Worm (Caenorhabditis elegans) whole organism, young adult: ENCODE data around the gene T06D8.9.

Experiments used
- B0019.2 ChIP-seq: fragments of 200-800 bp; sonication (Bioruptor generic); conservative IDR thresholded peaks from 2 replicates; pipeline ENCODE4 v1.3.6; 2022; ENCODE audit warnings: missing genetic modification reagents, missing genetic modification characterization, missing compliant biosample characterization
- B0035.1 ChIP-seq: sonication (generic microtip); optimal IDR thresholded peaks from 2 replicates; lab custom pipeline; 2016; ENCODE audit warnings: missing genetic modification characterization, mild to moderate bottlenecking, missing compliant biosample characterization, missing genotype, missing genetic modification reagents
- B0261.1 ChIP-seq: sonication (generic microtip); optimal IDR thresholded peaks from 2 replicates; lab custom pipeline; 2016; ENCODE audit warnings: mild to moderate bottlenecking, missing genetic modification characterization, moderate library complexity, missing compliant biosample characterization
- F33H1.4 ChIP-seq: fragments of 200-800 bp; sonication (Bioruptor generic); IDR thresholded peaks from 2 replicates; pipeline ENCODE4 v1.3.6; 2022; ENCODE audit warnings: missing genetic modification reagents, missing genetic modification characterization, missing compliant biosample characterization
- F57A8.1 ChIP-seq: fragments of 200-800 bp; sonication (Bioruptor generic); optimal IDR thresholded peaks from 2 replicates; lab custom pipeline; 2018; ENCODE audit warnings: mild to moderate bottlenecking, missing genetic modification characterization, moderate library complexity, missing compliant biosample characterization
- K12H6.12 ChIP-seq: fragments of 200-800 bp; sonication (Bioruptor generic); optimal IDR thresholded peaks from 2 replicates; lab custom pipeline; 2018; ENCODE audit warnings: mild to moderate bottlenecking, missing genetic modification characterization, missing compliant biosample characterization
- Y67H2A.10 ChIP-seq: fragments of 200-800 bp; sonication (Bioruptor generic); conservative IDR thresholded peaks from 2 replicates; pipeline ENCODE4 v1.3.6; 2022; ENCODE audit warnings: missing genetic modification reagents, missing genetic modification characterization, missing compliant biosample characterization
- ZK185.1 ChIP-seq: sonication (generic microtip); optimal IDR thresholded peaks from 2 replicates; lab custom pipeline; 2016; ENCODE audit warnings: mild to moderate bottlenecking, missing genetic modification characterization, missing compliant biosample characterization; ENCODE audit not compliant: poor library complexity, severe bottlenecking
- attf-3 ChIP-seq: fragments of 200-800 bp; sonication (Bioruptor generic); conservative IDR thresholded peaks from 2 replicates; pipeline ENCODE4 v1.3.6; 2022; ENCODE audit warnings: missing genetic modification reagents, missing genetic modification characterization, missing compliant biosample characterization
- attf-5 ChIP-seq: fragments of 200-800 bp; sonication (Bioruptor generic); optimal IDR thresholded peaks from 2 replicates; lab custom pipeline; 2018; ENCODE audit warnings: mild to moderate bottlenecking, missing genetic modification characterization, missing compliant biosample characterization
- bed-1 ChIP-seq: fragments of 200-800 bp; sonication (Bioruptor generic); IDR thresholded peaks from 2 replicates; pipeline ENCODE4 v1.3.6; 2022; ENCODE audit warnings: missing genetic modification reagents, missing genetic modification characterization, missing compliant biosample characterization
- bed-2 ChIP-seq: fragments of 200-800 bp; sonication (Bioruptor generic); IDR thresholded peaks from 2 replicates; pipeline ENCODE4 v1.3.6; 2022; ENCODE audit warnings: missing genetic modification reagents, missing genetic modification characterization, missing compliant biosample characterization
- ceh-27 ChIP-seq: fragments of 200-800 bp; sonication (Bioruptor generic); optimal IDR thresholded peaks from 2 replicates; lab custom pipeline; 2018; ENCODE audit warnings: mild to moderate bottlenecking, missing genetic modification characterization, moderate library complexity, missing compliant biosample characterization
- ceh-40 ChIP-seq: fragments of 200-800 bp; sonication (Bioruptor generic); IDR thresholded peaks from 2 replicates; pipeline ENCODE4 v1.3.6; 2022; ENCODE audit warnings: missing genetic modification characterization, missing compliant biosample characterization
- chd-7 ChIP-seq: sonication (generic microtip); optimal IDR thresholded peaks from 2 replicates; lab custom pipeline; 2016; ENCODE audit warnings: mild to moderate bottlenecking, missing genetic modification characterization, moderate library complexity, missing compliant biosample characterization
- dpl-1 ChIP-seq: fragments of 150-350 bp; optimal IDR thresholded peaks from 2 replicates; lab custom pipeline; 2014; ENCODE audit warnings: missing biosample characterization, missing genetic modification reagents, missing genetic modification characterization
- efl-1 ChIP-seq: fragments of 150-350 bp; optimal IDR thresholded peaks from 2 replicates; lab custom pipeline; 2014; ENCODE audit warnings: missing biosample characterization, missing genetic modification reagents, missing genetic modification characterization
- ets-4 ChIP-seq: fragments of 200-800 bp; sonication (Bioruptor generic); optimal IDR thresholded peaks from 2 replicates; lab custom pipeline; 2018; ENCODE audit warnings: mild to moderate bottlenecking, missing genetic modification characterization, missing compliant biosample characterization
- gei-17 ChIP-seq: fragments of 200-800 bp; sonication (Bioruptor generic); optimal IDR thresholded peaks from 2 replicates; lab custom pipeline; 2018; ENCODE audit warnings: mild to moderate bottlenecking, missing genetic modification characterization, missing compliant biosample characterization
- him-1 ChIP-seq: sonication (generic microtip); optimal IDR thresholded peaks from 2 replicates; lab custom pipeline; 2016; ENCODE audit warnings: missing genotype, missing genetic modification reagents, missing genetic modification characterization, missing compliant biosample characterization
- hmg-20 ChIP-seq: fragments of 200-800 bp; sonication (Bioruptor generic); IDR thresholded peaks from 2 replicates; pipeline ENCODE4 v1.3.6; 2022; ENCODE audit warnings: missing genetic modification reagents, missing genetic modification characterization, missing compliant biosample characterization
- lin-26 ChIP-seq: fragments of 200-800 bp; sonication (Bioruptor generic); IDR thresholded peaks from 2 replicates; pipeline ENCODE4 v1.3.6; 2022; ENCODE audit warnings: missing genetic modification reagents, missing genetic modification characterization, missing compliant biosample characterization
- lin-54 ChIP-seq: fragments of 200-800 bp; sonication (Bioruptor generic); optimal IDR thresholded peaks from 2 replicates; lab custom pipeline; 2018; ENCODE audit warnings: mild to moderate bottlenecking, missing genetic modification characterization, missing compliant biosample characterization
- lsy-27 ChIP-seq: sonication (generic microtip); optimal IDR thresholded peaks from 2 replicates; lab custom pipeline; 2017; ENCODE audit warnings: missing genetic modification characterization, mild to moderate bottlenecking, missing compliant biosample characterization, antibody characterized with exemption, missing genotype, borderline replicate concordance; ENCODE audit not compliant: insufficient read depth
- madf-6 ChIP-seq: fragments of 200-800 bp; sonication (Bioruptor generic); IDR thresholded peaks from 2 replicates; pipeline ENCODE4 v1.3.6; 2022; ENCODE audit warnings: missing genetic modification reagents, missing genetic modification characterization, missing compliant biosample characterization
- nfyb-1 ChIP-seq: fragments of 200-800 bp; sonication (Bioruptor generic); IDR thresholded peaks from 2 replicates; pipeline ENCODE4 v1.3.6; 2022; ENCODE audit warnings: missing genetic modification reagents, missing genetic modification characterization, missing compliant biosample characterization
- sea-2 ChIP-seq: fragments of 200-800 bp; sonication (Bioruptor generic); IDR thresholded peaks from 2 replicates; pipeline ENCODE4 v1.3.6; 2022; ENCODE audit warnings: missing genetic modification characterization, missing compliant biosample characterization
- snpc-1.3 ChIP-seq: sonication (generic microtip); optimal IDR thresholded peaks from 2 replicates; lab custom pipeline; 2017; ENCODE audit warnings: missing genetic modification characterization, mild to moderate bottlenecking, missing compliant biosample characterization, antibody characterized with exemption, moderate library complexity, missing genotype, missing genetic modification reagents; ENCODE audit not compliant: insufficient read depth
- snpc-4 ChIP-seq, 5 experiments: fragments of 150-350 bp in 1 of 5; sonication (generic microtip) in 4 of 5; optimal IDR thresholded peaks; 2 replicates each; lab custom pipeline; 2014 to 2018; ENCODE audit warnings: missing genetic modification characterization in 5 of 5, missing biosample characterization in 3 of 5, antibody characterized with exemption in 2 of 5, mild to moderate bottlenecking in 2 of 5, missing compliant biosample characterization in 2 of 5, missing genotype in 2 of 5, moderate library complexity in 2 of 5, missing genetic modification reagents in 1 of 5
- sptf-2 ChIP-seq: fragments of 200-800 bp; sonication (Bioruptor generic); optimal IDR thresholded peaks from 2 replicates; lab custom pipeline; 2018; ENCODE audit warnings: mild to moderate bottlenecking, missing genetic modification characterization, missing compliant biosample characterization
- tlf-1 ChIP-seq: fragments of 200-800 bp; sonication (Bioruptor generic); optimal IDR thresholded peaks from 2 replicates; lab custom pipeline; 2018; ENCODE audit warnings: mild to moderate bottlenecking, missing genetic modification characterization, missing compliant biosample characterization
- unc-130 ChIP-seq: sonication (generic microtip); optimal IDR thresholded peaks from 2 replicates; lab custom pipeline; 2016; ENCODE audit warnings: missing genetic modification reagents, missing genetic modification characterization, missing compliant biosample characterization
- xnd-1 ChIP-seq: sonication (generic microtip); optimal IDR thresholded peaks from 2 replicates; lab custom pipeline; 2016; ENCODE audit warnings: missing genotype, missing genetic modification reagents, missing genetic modification characterization, missing compliant biosample characterization
- zim-3 ChIP-seq: sonication (generic microtip); optimal IDR thresholded peaks from 2 replicates; lab custom pipeline; 2017; ENCODE audit warnings: mild to moderate bottlenecking, missing genetic modification characterization, moderate library complexity, missing compliant biosample characterization
- ztf-26 ChIP-seq: sonication (generic microtip); optimal IDR thresholded peaks from 2 replicates; lab custom pipeline; 2017; ENCODE audit warnings: missing genetic modification characterization, missing compliant biosample characterization
- ztf-6 ChIP-seq: fragments of 200-800 bp; sonication (Bioruptor generic); IDR thresholded peaks from 2 replicates; pipeline ENCODE4 v1.3.6; 2022; ENCODE audit warnings: missing genetic modification reagents, missing genetic modification characterization, missing compliant biosample characterization

T06D8.9 gene

DNA sequence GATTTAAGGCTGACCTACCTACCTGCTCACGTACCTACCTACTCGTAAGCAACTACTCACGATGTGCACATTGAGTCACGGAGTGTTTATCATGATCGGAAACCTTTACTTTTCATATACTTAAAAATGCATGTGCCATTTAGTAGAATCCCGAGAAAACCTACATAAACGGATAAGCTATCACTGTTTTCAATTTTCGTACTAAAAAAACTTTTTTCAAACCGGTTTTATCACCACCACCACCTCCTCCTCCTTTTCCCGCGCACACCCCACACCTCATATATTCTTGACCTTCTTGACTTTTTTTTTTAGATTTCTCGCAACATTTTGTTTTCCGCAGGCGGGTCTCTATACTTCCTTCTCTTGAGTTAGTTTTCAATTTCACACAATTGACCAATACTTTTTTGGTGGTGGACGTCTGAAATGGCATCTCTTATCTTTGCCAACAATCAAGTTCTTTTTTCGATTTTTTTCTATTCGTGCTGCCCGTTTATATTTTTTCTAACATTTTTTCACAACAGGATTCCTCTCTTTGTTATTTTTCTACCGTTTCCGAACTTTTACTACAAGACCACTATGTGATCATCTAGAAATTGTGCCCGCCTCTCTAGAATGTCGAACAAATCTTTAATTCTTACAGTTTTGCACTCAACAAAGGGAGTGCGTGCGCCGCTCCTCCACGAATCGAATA, 36.7 kb upstream of the T06D8.9 start, which contains the start of gene srap-1:
Gene srap-1 (plus strand): TSS at position 641 of the 691 bp plus-strand sequence.
- TF ChIP-seq F33H1.4 (GFP tag; lab: Robert Waterston, UW), result no peak
- TF ChIP-seq efl-1 (GFP tag; lab: Kevin White, UChicago), result no peak
- TF ChIP-seq ztf-6, result no peak
- TF ChIP-seq K12H6.12 (tag; lab: Kevin White, UChicago), result no peak
- no peak for TF ChIP-seq attf-5
- TF ChIP-seq tlf-1 (GFP tag; lab: Kevin White, UChicago), result no peak
- no peak for TF ChIP-seq ceh-40 (GFP tag; lab: Robert Waterston, UW)
- no peak for TF ChIP-seq chd-7
- no peak for TF ChIP-seq B0019.2
- TF ChIP-seq hmg-20 (GFP tag; lab: Robert Waterston, UW), result no peak
- no peak for TF ChIP-seq sea-2 (GFP tag; lab: Robert Waterston, UW)
- no peak for TF ChIP-seq F57A8.1 (GFP tag; lab: Kevin White, UChicago)
- TF ChIP-seq lsy-27 (tag; lab: Kevin White, UChicago), result no peak
- TF ChIP-seq ZK185.1 (tag; lab: Kevin White, UChicago), result no peak
- TF ChIP-seq ceh-27 (GFP tag; lab: Kevin White, UChicago), result no peak
- TF ChIP-seq madf-6 (GFP tag; lab: Robert Waterston, UW), result no peak
- no peak for TF ChIP-seq dpl-1 (GFP tag; lab: Kevin White, UChicago)

DNA sequence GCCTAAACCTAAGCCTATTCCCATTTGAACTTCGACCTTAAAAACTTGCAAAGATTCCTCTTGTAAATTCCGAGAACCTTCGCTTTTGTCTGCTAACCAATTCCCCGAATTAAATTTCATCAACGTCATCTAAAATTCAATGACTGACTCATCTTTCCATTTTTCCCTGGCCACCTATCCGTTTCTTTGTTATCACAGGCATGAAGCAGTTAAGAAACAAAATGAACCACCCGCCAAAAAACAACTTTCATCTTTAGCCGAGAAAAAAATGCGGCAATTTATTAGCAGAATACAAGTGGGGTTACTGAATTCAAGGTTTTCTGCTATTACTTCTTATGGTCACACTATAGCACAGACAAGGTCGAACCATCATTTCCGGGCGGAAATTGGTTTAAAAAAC, 34.7 kb upstream of the T06D8.9 start:
- TF ChIP-seq unc-130 (GFP tag; lab: Kevin White, UChicago) (no peak), ets-4 (GFP tag; lab: Kevin White, UChicago) (no peak), gei-17 (no peak), zim-3 (tag; lab: Kevin White, UChicago) (no peak), B0261.1 (no peak), attf-3 (no peak), nfyb-1 (GFP tag; lab: Robert Waterston, UW) (no peak), ceh-27 (GFP tag; lab: Kevin White, UChicago) (no peak), xnd-1 (no peak), bed-2 (GFP tag; lab: Robert Waterston, UW) (no peak), sea-2 (GFP tag; lab: Robert Waterston, UW) (no peak), ztf-26 (tag; lab: Kevin White, UChicago) (no peak), B0019.2 (no peak), snpc-4 (GFP tag; optimal IDR thresholded peaks at IDR 0.05; lab: Kevin White, UChicago) (no peak), snpc-4 (tag; optimal IDR thresholded peaks at IDR 0.05; lab: Kevin White, UChicago) (no peak), him-1 (tag; lab: Kevin White, UChicago) (no peak), lin-54 (no peak), sptf-2 (no peak), Y67H2A.10 (GFP tag; lab: Robert Waterston, UW) (no peak), snpc-1.3 (tag; lab: Kevin White, UChicago) (no peak), lin-26 (GFP tag; lab: Robert Waterston, UW) (no peak)

DNA sequence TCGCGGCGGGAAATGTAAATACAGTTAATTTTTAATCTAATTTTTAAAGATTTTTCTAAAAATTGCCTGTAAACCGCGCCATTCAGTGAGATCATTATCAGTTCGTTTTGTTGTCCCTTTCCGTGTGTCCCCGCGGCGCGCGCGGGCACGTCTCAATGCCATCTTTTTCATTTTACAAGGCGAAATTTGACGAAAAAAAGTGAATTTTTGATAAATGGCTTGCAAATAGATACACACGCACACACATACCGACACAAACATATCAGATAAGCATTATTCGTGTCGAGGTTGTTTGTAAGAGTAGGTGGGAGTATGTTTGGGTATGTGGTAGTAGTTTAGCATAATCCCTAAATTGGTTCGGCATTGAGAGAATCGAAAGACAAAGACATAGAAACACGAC, 33.6 kb upstream of the T06D8.9 start:
- TF ChIP-seq bed-1 (GFP tag; lab: Robert Waterston, UW) (no peak), B0035.1 (tag; lab: Kevin White, UChicago) (no peak)
